Worm (Caenorhabditis elegans): Measurements from ENCODE around the gene mrt-2.

mrt-2 gene

ce11 chrIII:11774508-11775000 is 28.0 kb downstream of the mrt-2 start, which contains the start of gene immp-1 (continued):
- TF ChIP-seq dpl-1 (GFP tag; optimal IDR thresholded peaks at IDR 0.05) (peak; percentile 55 to 72 (median 69)), dsc-1 (tag; optimal IDR thresholded peaks at IDR 0.05) (no peak), grh-1 (GFP tag; IDR thresholded peaks at IDR 0.05) (no peak), ceh-63 (GFP tag; optimal IDR thresholded peaks at IDR 0.05) (no peak), ceh-90 (tag; optimal IDR thresholded peaks at IDR 0.05) (no peak), fkh-4 (tag; optimal IDR thresholded peaks at IDR 0.05; ENCODE audit: borderline replicate concordance) (no peak), tbx-2 (tag; optimal IDR thresholded peaks at IDR 0.05) (peak; percentile 19), nhr-19 (GFP tag; conservative IDR thresholded peaks at IDR 0.05) (no peak), irx-1 (tag; optimal IDR thresholded peaks at IDR 0.05) (no peak), alr-1 (tag; optimal IDR thresholded peaks at IDR 0.05; ENCODE audit: borderline replicate concordance) (no peak), nhr-237 (tag; optimal IDR thresholded peaks at IDR 0.05) (no peak), lin-14 (GFP tag; optimal IDR thresholded peaks at IDR 0.05) (no peak), fos-1 (tag; optimal IDR thresholded peaks at IDR 0.05) (no peak), hpl-2 (GFP tag; optimal IDR thresholded peaks at IDR 0.05) (no peak), ets-5 (GFP tag; IDR thresholded peaks at IDR 0.05) (no peak), snu-23 (GFP tag; optimal IDR thresholded peaks at IDR 0.05) (peak; percentile 66), zag-1 (tag; optimal IDR thresholded peaks at IDR 0.05) (no peak), lin-39 (tag; optimal IDR thresholded peaks at IDR 0.05) (no peak), efl-3 (GFP tag; optimal IDR thresholded peaks at IDR 0.05) (no peak), vab-15 (tag; optimal IDR thresholded peaks at IDR 0.05) (no peak), aly-2 (tag; optimal IDR thresholded peaks at IDR 0.05) (no peak), elt-3 (tag; optimal IDR thresholded peaks at IDR 0.05) (peak in 2 of 6 experiments; percentile 25 to 29), nhr-12 (tag; optimal IDR thresholded peaks at IDR 0.05) (no peak), skn-1 (tag; optimal IDR thresholded peaks at IDR 0.05) (no peak), unc-130 (tag; optimal IDR thresholded peaks at IDR 0.05) (peak; percentile 58), lin-15B (tag; optimal IDR thresholded peaks at IDR 0.05) (no peak), blmp-1 (tag; optimal IDR thresholded peaks at IDR 0.05) (peak; percentile 98), C34B4.2 (tag; optimal IDR thresholded peaks at IDR 0.05) (no peak), Y116A8C.19 (tag; optimal IDR thresholded peaks at IDR 0.05; ENCODE audit: borderline replicate concordance) (no peak), mef-2 (tag; optimal IDR thresholded peaks at IDR 0.05) (no peak), nhr-20 (tag; optimal IDR thresholded peaks at IDR 0.05) (no peak), lin-35 (GFP tag; optimal IDR thresholded peaks at IDR 0.05) (peak; percentile 61 to 69), isw-1 (GFP tag; IDR thresholded peaks at IDR 0.05) (peak; percentile 22; the same call in 1 of the 2 replicates), unc-30 (tag; optimal IDR thresholded peaks at IDR 0.05) (no peak), hlh-17 (GFP tag; optimal IDR thresholded peaks at IDR 0.05; ENCODE audit: borderline replicate concordance) (no peak), zip-4 (GFP tag; optimal IDR thresholded peaks at IDR 0.05) (no peak), lsy-2 (tag; optimal IDR thresholded peaks at IDR 0.05) (peak; percentile 63 to 67), C16A3.4 (tag; optimal IDR thresholded peaks at IDR 0.05) (peak; percentile 14), unc-98 (GFP tag; IDR thresholded peaks at IDR 0.05) (no peak), ceh-8 (GFP tag; optimal IDR thresholded peaks at IDR 0.05) (no peak), nhr-90 (tag; optimal IDR thresholded peaks at IDR 0.05; ENCODE audit: poor library complexity) (no peak)

- TF ChIP-seq unc-86 (tag; optimal IDR thresholded peaks at IDR 0.05) = no peak
- TF ChIP-seq C04F5.9 (tag; optimal IDR thresholded peaks at IDR 0.05) = no peak
- no peak for TF ChIP-seq vab-15 (tag; optimal IDR thresholded peaks at IDR 0.05)
- no peak for TF ChIP-seq lin-15B (tag; optimal IDR thresholded peaks at IDR 0.05)
- no peak for TF ChIP-seq nhr-76 (tag; optimal IDR thresholded peaks at IDR 0.05)
- TF ChIP-seq Y116A8C.19 (tag; optimal IDR thresholded peaks at IDR 0.05; ENCODE audit: borderline replicate concordance) = no peak
- TF ChIP-seq ztf-11 (tag; optimal IDR thresholded peaks at IDR 0.05) = no peak
- TF ChIP-seq nhr-77 (tag; optimal IDR thresholded peaks at IDR 0.05) = no peak
- no peak for TF ChIP-seq ama-1 (optimal IDR thresholded peaks at IDR 0.05)
- no peak for TF ChIP-seq ceh-63 (GFP tag; optimal IDR thresholded peaks at IDR 0.05)
- no peak for TF ChIP-seq egl-27 (tag; optimal IDR thresholded peaks at IDR 0.05)
- TF ChIP-seq lin-14 (GFP tag; optimal IDR thresholded peaks at IDR 0.05) = no peak
- no peak for TF ChIP-seq alr-1 (tag; optimal IDR thresholded peaks at IDR 0.05; ENCODE audit: borderline replicate concordance)
Observed at ce11 chrIII:11777321-11777720, 30.8 kb downstream of the mrt-2 start, which contains the start of gene mdt-21. mdt-21 (plus strand) TSS chrIII:11777621.

Measured in whole organism, L1 larva.